Worm (Caenorhabditis elegans): ENCODE results near the gene unc-71.
A peak's percentile ranks its signal among the peaks of the same experiment; 100 is the strongest.

The unc-71 gene

ce11 chrIII:12929573-12929972 is 38.0 kb upstream of the unc-71 start, which contains the start of gene Y37D8A.19:
TSS of gene Y37D8A.19 (plus strand) at chrIII:12929873.
- TF ChIP-seq efl-1 (GFP tag; optimal IDR thresholded peaks at IDR 0.05) (no peak), K12H6.12 (tag; optimal IDR thresholded peaks at IDR 0.05) (no peak), F22D6.2 (tag; optimal IDR thresholded peaks at IDR 0.05) (no peak), bed-1 (GFP tag; IDR thresholded peaks at IDR 0.05) (no peak), attf-3 (GFP tag; conservative IDR thresholded peaks at IDR 0.05) (no peak), ztf-3 (GFP tag; optimal IDR thresholded peaks at IDR 0.05) (no peak), nfya-2 (GFP tag; IDR thresholded peaks at IDR 0.05) (no peak), tbx-9 (tag; optimal IDR thresholded peaks at IDR 0.05; ENCODE audit: borderline replicate concordance) (no peak), nfya-1 (tag; optimal IDR thresholded peaks at IDR 0.05; ENCODE audit: borderline replicate concordance, insufficient read depth) (no peak), ztf-26 (tag; optimal IDR thresholded peaks at IDR 0.05) (no peak), aptf-3 (GFP tag; IDR thresholded peaks at IDR 0.05) (no peak), B0035.1 (tag; optimal IDR thresholded peaks at IDR 0.05) (no peak), mcd-1 (GFP tag; IDR thresholded peaks at IDR 0.05) (no peak), hlh-12 (tag; optimal IDR thresholded peaks at IDR 0.05) (no peak), lsl-1 (GFP tag; optimal IDR thresholded peaks at IDR 0.05) (no peak), lag-1 (GFP tag; IDR thresholded peaks at IDR 0.05) (no peak), lin-35 (GFP tag; optimal IDR thresholded peaks at IDR 0.05) (no peak)

- peak; percentile 8 for TF ChIP-seq lsl-1 (GFP tag; optimal IDR thresholded peaks at IDR 0.05)
- TF ChIP-seq somi-1 (GFP tag; optimal IDR thresholded peaks at IDR 0.05): no peak
- peak; percentile 43 for TF ChIP-seq ztf-18 (tag; optimal IDR thresholded peaks at IDR 0.05)
- no peak for TF ChIP-seq nfya-2 (GFP tag; IDR thresholded peaks at IDR 0.05)
- peak in 1 of 3 experiments; percentile 2 for TF ChIP-seq lin-35 (GFP tag; optimal IDR thresholded peaks at IDR 0.05)
- TF ChIP-seq gei-17 (GFP tag; optimal IDR thresholded peaks at IDR 0.05): no peak
- TF ChIP-seq C17E4.6 (GFP tag; IDR thresholded peaks at IDR 0.05): no peak
- peak; percentile 13 for TF ChIP-seq attf-5 (GFP tag; optimal IDR thresholded peaks at IDR 0.05)
- TF ChIP-seq ceh-100 (GFP tag; IDR thresholded peaks at IDR 0.05): no peak
- no peak for TF ChIP-seq ztf-25 (GFP tag; IDR thresholded peaks at IDR 0.05)
- no peak for TF ChIP-seq dpl-1 (GFP tag; optimal IDR thresholded peaks at IDR 0.05)
- TF ChIP-seq ccch-3 (GFP tag; optimal IDR thresholded peaks at IDR 0.05): no peak
- TF ChIP-seq rpc-1 (optimal IDR thresholded peaks at IDR 0.05): no peak
- no peak for TF ChIP-seq rpc-1 (tag; optimal IDR thresholded peaks at IDR 0.05)
These were observed 34.5 kb upstream of the unc-71 start, which contains the start of the genes npp-25 and mrps-10 for ce11 chrIII:12925947-12926607. TSS of gene npp-25 (minus strand) at chrIII:12925997. TSS of gene mrps-10 (plus strand) at chrIII:12926557.

ce11 chrIII:12920810-12921209 is 29.3 kb upstream of the unc-71 start:
- no peak for TF ChIP-seq K12H6.12 (tag; optimal IDR thresholded peaks at IDR 0.05)

DNA sequence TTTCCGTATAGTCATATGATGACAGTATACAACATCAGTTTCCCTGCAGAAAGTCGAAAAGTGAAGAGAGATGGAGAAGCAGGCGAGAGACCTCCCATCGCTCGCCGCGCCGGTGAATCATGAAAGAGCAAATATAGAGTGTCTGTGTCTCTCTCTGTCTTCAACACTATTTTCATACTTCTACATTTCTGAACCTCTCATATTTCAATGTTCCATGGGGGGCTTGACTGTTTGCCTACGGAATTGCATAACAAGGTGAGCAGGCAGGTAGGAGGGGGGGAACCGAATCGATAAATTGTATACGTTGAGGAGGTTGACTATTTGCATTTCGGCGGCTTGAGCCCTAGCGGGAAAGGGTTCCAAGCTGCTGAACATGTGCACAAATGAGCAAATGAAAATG is 28.3 kb upstream of the unc-71 start:
- TF ChIP-seq snpc-4 (GFP tag; optimal IDR thresholded peaks at IDR 0.05): no peak
- TF ChIP-seq snpc-4 (tag; optimal IDR thresholded peaks at IDR 0.05): no peak
- no peak for TF ChIP-seq let-607 (tag; optimal IDR thresholded peaks at IDR 0.05)
- TF ChIP-seq B0336.3 (GFP tag; IDR thresholded peaks at IDR 0.05): 0 out of 2 replicates have a peak, but pooled peaks have one; percentile 39
- peak; percentile 27 for TF ChIP-seq attf-5 (GFP tag; optimal IDR thresholded peaks at IDR 0.05)
- TF ChIP-seq nfya-1 (tag; optimal IDR thresholded peaks at IDR 0.05; ENCODE audit: borderline replicate concordance, insufficient read depth): no peak
- no peak for TF ChIP-seq dpl-1 (GFP tag; optimal IDR thresholded peaks at IDR 0.05)
- TF ChIP-seq hmg-1.2 (GFP tag; IDR thresholded peaks at IDR 0.05): peak; percentile 81
- no peak for TF ChIP-seq F33H1.4 (GFP tag; IDR thresholded peaks at IDR 0.05)
- TF ChIP-seq nhr-90 (tag; optimal IDR thresholded peaks at IDR 0.05): no peak
- TF ChIP-seq Y67H2A.10 (GFP tag; conservative IDR thresholded peaks at IDR 0.05): no peak
- no peak for TF ChIP-seq F39B2.1 (GFP tag; IDR thresholded peaks at IDR 0.05)
- TF ChIP-seq ceh-100 (GFP tag; IDR thresholded peaks at IDR 0.05): no peak
- TF ChIP-seq sptf-2 (GFP tag; optimal IDR thresholded peaks at IDR 0.05): no peak
- TF ChIP-seq zim-3 (tag; optimal IDR thresholded peaks at IDR 0.05): no peak
- no peak for TF ChIP-seq snpc-1.3 (tag; optimal IDR thresholded peaks at IDR 0.05; ENCODE audit: insufficient read depth)
- TF ChIP-seq ama-1 (optimal IDR thresholded peaks at IDR 0.05): no peak
- no peak for TF ChIP-seq ama-1 (GFP tag; optimal IDR thresholded peaks at IDR 0.05)
- no peak for TF ChIP-seq F57C9.4 (tag; optimal IDR thresholded peaks at IDR 0.05)
- TF ChIP-seq mcd-1 (GFP tag; IDR thresholded peaks at IDR 0.05): 0 out of 2 replicates have a peak, but pooled peaks have one; percentile 21
- 0 out of 2 replicates have a peak, but pooled peaks have one; percentile 28 for TF ChIP-seq Y56A3A.18 (GFP tag; IDR thresholded peaks at IDR 0.05)

Data from whole organism, young adult.